Worm (Caenorhabditis elegans): ENCODE measurements around the gene aexr-2.
A peak's percentile ranks its signal among the peaks of the same experiment; 100 is the strongest.

Gene aexr-2

DNA sequence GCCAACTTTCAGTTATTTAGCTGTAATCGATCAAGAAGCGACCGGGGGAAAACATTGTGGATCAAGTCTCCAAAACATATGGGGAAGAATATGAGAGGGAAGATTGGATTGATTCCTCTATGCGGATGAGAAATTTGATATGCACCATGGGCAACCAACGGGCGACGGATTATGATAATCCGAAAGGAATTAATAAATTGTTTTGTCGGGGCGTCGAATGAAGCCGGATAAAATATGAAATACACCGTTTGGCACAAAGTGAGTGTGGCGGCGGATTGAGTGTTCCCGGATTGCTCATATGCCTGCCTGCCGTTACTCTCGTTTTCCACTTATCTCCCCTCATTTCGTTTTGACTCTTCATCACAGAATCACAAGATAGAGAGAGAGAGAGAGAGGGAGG lies 22.1 kb downstream of the aexr-2 start:
- TF ChIP-seq efl-1 (GFP tag; optimal IDR thresholded peaks at IDR 0.05) (no peak), nfya-2 (GFP tag; IDR thresholded peaks at IDR 0.05) (no peak), Y95B8A.8 (GFP tag; IDR thresholded peaks at IDR 0.05) (peak; percentile 52; the same call in 1 of the 2 replicates), ama-1 (optimal IDR thresholded peaks at IDR 0.05) (no peak), ama-1 (GFP tag; optimal IDR thresholded peaks at IDR 0.05) (no peak), ztf-28 (GFP tag; IDR thresholded peaks at IDR 0.05) (no peak), ets-4 (GFP tag; optimal IDR thresholded peaks at IDR 0.05) (no peak), dox-1 (GFP tag; IDR thresholded peaks at IDR 0.05) (0 out of 2 replicates have a peak, but pooled peaks have one; percentile 5), lsy-27 (tag; optimal IDR thresholded peaks at IDR 0.05; ENCODE audit: borderline replicate concordance, insufficient read depth) (no peak), nhr-90 (tag; optimal IDR thresholded peaks at IDR 0.05) (no peak), mel-28 (tag; optimal IDR thresholded peaks at IDR 0.05; ENCODE audit: borderline replicate concordance) (no peak), unc-62 (GFP tag; optimal IDR thresholded peaks at IDR 0.05) (no peak), bed-1 (GFP tag; IDR thresholded peaks at IDR 0.05) (no peak), somi-1 (GFP tag; optimal IDR thresholded peaks at IDR 0.05) (no peak), mxl-1 (tag; optimal IDR thresholded peaks at IDR 0.05) (no peak), nhr-27 (tag; optimal IDR thresholded peaks at IDR 0.05) (no peak), B0261.1 (tag; optimal IDR thresholded peaks at IDR 0.05) (no peak), F55B11.4 (tag; optimal IDR thresholded peaks at IDR 0.05; ENCODE audit: borderline replicate concordance, insufficient read depth) (no peak), lir-1 (GFP tag; conservative IDR thresholded peaks at IDR 0.05) (no peak), attf-3 (GFP tag; conservative IDR thresholded peaks at IDR 0.05) (no peak), ceh-27 (GFP tag; optimal IDR thresholded peaks at IDR 0.05) (no peak), T26A5.8 (tag; optimal IDR thresholded peaks at IDR 0.05) (no peak), snpc-1.3 (tag; optimal IDR thresholded peaks at IDR 0.05; ENCODE audit: insufficient read depth) (no peak), bed-2 (GFP tag; IDR thresholded peaks at IDR 0.05) (no peak), D2030.7 (GFP tag; IDR thresholded peaks at IDR 0.05) (no peak), nhr-80 (tag; optimal IDR thresholded peaks at IDR 0.05) (no peak), Y53F4B.3 (GFP tag; IDR thresholded peaks at IDR 0.05) (no peak), dpl-1 (GFP tag; optimal IDR thresholded peaks at IDR 0.05) (no peak), ccch-3 (GFP tag; optimal IDR thresholded peaks at IDR 0.05) (no peak), ztf-6 (GFP tag; IDR thresholded peaks at IDR 0.05) (no peak), ztf-18 (tag; optimal IDR thresholded peaks at IDR 0.05) (no peak), lin-26 (GFP tag; IDR thresholded peaks at IDR 0.05) (no peak), F23B12.7 (tag; optimal IDR thresholded peaks at IDR 0.05; ENCODE audit: insufficient read depth) (no peak), ZK185.1 (tag; optimal IDR thresholded peaks at IDR 0.05; ENCODE audit: poor library complexity, severe bottlenecking) (peak; percentile 33), ztf-25 (GFP tag; IDR thresholded peaks at IDR 0.05) (no peak), F57C9.4 (tag; optimal IDR thresholded peaks at IDR 0.05) (no peak), B0035.1 (tag; optimal IDR thresholded peaks at IDR 0.05) (no peak), F10E7.11 (tag; optimal IDR thresholded peaks at IDR 0.05) (no peak), atf-7 (tag; optimal IDR thresholded peaks at IDR 0.05) (peak; percentile 64), aptf-2 (GFP tag; conservative IDR thresholded peaks at IDR 0.05) (no peak), aptf-3 (GFP tag; IDR thresholded peaks at IDR 0.05) (no peak), attf-5 (GFP tag; optimal IDR thresholded peaks at IDR 0.05) (no peak), F52B5.7 (tag; optimal IDR thresholded peaks at IDR 0.05) (peak; percentile 9), nfya-1 (tag; optimal IDR thresholded peaks at IDR 0.05; ENCODE audit: borderline replicate concordance, insufficient read depth) (no peak), nhr-120 (GFP tag; IDR thresholded peaks at IDR 0.05) (no peak), ceh-40 (GFP tag; IDR thresholded peaks at IDR 0.05) (no peak), attf-6 (GFP tag; IDR thresholded peaks at IDR 0.05) (no peak), repo-1 (tag; optimal IDR thresholded peaks at IDR 0.05) (peak; percentile 96), Y53G8AR.9 (GFP tag; conservative IDR thresholded peaks at IDR 0.05) (peak; percentile 76; the same call in 1 of the 2 replicates), lag-1 (GFP tag; IDR thresholded peaks at IDR 0.05) (no peak)
